Fruit fly (Drosophila melanogaster): ENCODE data around the gene CG8852.

The CG8852 gene

dm6 chr2L:3507209-3508164 is 17.4 kb upstream of the CG8852 start, which contains the start of gene tim (continued):
- TF ChIP-seq ssp (GFP tag; IDR thresholded peaks at IDR 0.05) (no peak), prd (optimal IDR thresholded peaks at IDR 0.05) (no peak), prd (GFP tag; IDR thresholded peaks at IDR 0.05) (no peak), Ets97D (GFP tag; optimal IDR thresholded peaks at IDR 0.05) (no peak), CG3838 (GFP tag; optimal IDR thresholded peaks at IDR 0.05) (no peak), ap (GFP tag; IDR thresholded peaks at IDR 0.05) (0 out of 2 replicates have a peak, but pooled peaks have one; percentile 14), tap (tag; optimal IDR thresholded peaks at IDR 0.05) (no peak), HmgD (GFP tag; optimal IDR thresholded peaks at IDR 0.05) (no peak), exex (tag; optimal IDR thresholded peaks at IDR 0.05) (no peak), dmrt99B (tag; optimal IDR thresholded peaks at IDR 0.05) (no peak), Dip2 (GFP tag; IDR thresholded peaks at IDR 0.05) (no peak), pnt (GFP tag; optimal IDR thresholded peaks at IDR 0.05) (no peak), kay (GFP tag; optimal IDR thresholded peaks at IDR 0.05) (no peak), CG4617 (GFP tag; optimal IDR thresholded peaks at IDR 0.05; ENCODE audit: borderline replicate concordance) (no peak), seq (GFP tag; IDR thresholded peaks at IDR 0.05) (peak; percentile 37; the same call in 1 of the 2 replicates), CG13624 (GFP tag; optimal IDR thresholded peaks at IDR 0.05) (no peak), CG30431 (GFP tag; optimal IDR thresholded peaks at IDR 0.05) (no peak), crp (GFP tag; optimal IDR thresholded peaks at IDR 0.05) (no peak), CG5245 (GFP tag; optimal IDR thresholded peaks at IDR 0.05) (no peak), bcd (GFP tag; optimal IDR thresholded peaks at IDR 0.05) (peak; percentile 42), CG7839 (tag; optimal IDR thresholded peaks at IDR 0.05) (no peak), CG11247 (GFP tag; IDR thresholded peaks at IDR 0.05) (no peak), tna (GFP tag; IDR thresholded peaks at IDR 0.05; ENCODE audit: partially characterized antibody) (no peak), CG3995 (GFP tag; optimal IDR thresholded peaks at IDR 0.05) (no peak), tx (GFP tag; optimal IDR thresholded peaks at IDR 0.05) (no peak), zfh1 (GFP tag; IDR thresholded peaks at IDR 0.05) (0 out of 3 replicates have a peak, but pooled peaks have one; percentile 20), dm (GFP tag; optimal IDR thresholded peaks at IDR 0.05) (no peak), CG8478 (optimal IDR thresholded peaks at IDR 0.05) (no peak), CTCF (GFP tag; optimal IDR thresholded peaks at IDR 0.05) (no peak), CG1647 (GFP tag; optimal IDR thresholded peaks at IDR 0.05) (no peak), dan (GFP tag; IDR thresholded peaks at IDR 0.05) (no peak), Gug (GFP tag; IDR thresholded peaks at IDR 0.05) (no peak), CG11456 (GFP tag; IDR thresholded peaks at IDR 0.05) (0 out of 3 replicates have a peak, but pooled peaks have one; percentile 44), pb (GFP tag; optimal IDR thresholded peaks at IDR 0.05) (no peak), nau (GFP tag; optimal IDR thresholded peaks at IDR 0.05) (no peak), Drgx (GFP tag; IDR thresholded peaks at IDR 0.05) (peak; percentile 13; the same call in 1 of the 2 replicates), CG4424 (GFP tag; optimal IDR thresholded peaks at IDR 0.05) (peak; percentile 51), CG1792 (GFP tag; optimal IDR thresholded peaks at IDR 0.05) (no peak), schlank (tag; optimal IDR thresholded peaks at IDR 0.05) (no peak), Camta (GFP tag; optimal IDR thresholded peaks at IDR 0.05) (no peak), CG14441 (GFP tag; IDR thresholded peaks at IDR 0.05) (no peak), yki (optimal IDR thresholded peaks at IDR 0.05) (no peak), hkb (optimal IDR thresholded peaks at IDR 0.05) (no peak), hkb (GFP tag; IDR thresholded peaks at IDR 0.05) (peak; percentile 14; the same call in 1 of the 2 replicates), slp2 (GFP tag; optimal IDR thresholded peaks at IDR 0.05) (no peak), CG13123 (GFP tag; optimal IDR thresholded peaks at IDR 0.05) (no peak), CG10979 (tag; optimal IDR thresholded peaks at IDR 0.05) (peak; percentile 50)

Data from whole organism, embryonic.